Worm (Caenorhabditis elegans) whole organism, early embryonic: ENCODE data around the gene sra-7.

ENCODE experiments used
- B0310.2 ChIP-seq: sonication (generic microtip); optimal IDR thresholded peaks from 2 replicates; lab custom pipeline; 2016; ENCODE audit warnings: mild to moderate bottlenecking, missing genetic modification characterization, missing compliant biosample characterization
- aly-1 ChIP-seq: sonication (generic microtip); optimal IDR thresholded peaks from 2 replicates; lab custom pipeline; 2016; ENCODE audit warnings: missing genetic modification characterization, missing compliant biosample characterization
- ama-1 ChIP-seq: fragments of 150-350 bp; optimal IDR thresholded peaks from 2 replicates; lab custom pipeline; 2014
- ceh-36 ChIP-seq: sonication (generic microtip); optimal IDR thresholded peaks from 2 replicates; lab custom pipeline; 2016; ENCODE audit warnings: missing genetic modification characterization, inconsistent platforms, missing compliant biosample characterization
- hmg-4 ChIP-seq: fragments of 200-800 bp; sonication (Bioruptor generic); optimal IDR thresholded peaks from 2 replicates; lab custom pipeline; 2018; ENCODE audit warnings: mild to moderate bottlenecking, missing genetic modification characterization, missing compliant biosample characterization
- tbx-37 ChIP-seq: fragments of 200-800 bp; sonication (Bioruptor generic); conservative IDR thresholded peaks from 2 replicates; pipeline ENCODE4 v1.3.6; 2022; ENCODE audit warnings: missing genetic modification reagents, missing genetic modification characterization, missing compliant biosample characterization

DNA sequence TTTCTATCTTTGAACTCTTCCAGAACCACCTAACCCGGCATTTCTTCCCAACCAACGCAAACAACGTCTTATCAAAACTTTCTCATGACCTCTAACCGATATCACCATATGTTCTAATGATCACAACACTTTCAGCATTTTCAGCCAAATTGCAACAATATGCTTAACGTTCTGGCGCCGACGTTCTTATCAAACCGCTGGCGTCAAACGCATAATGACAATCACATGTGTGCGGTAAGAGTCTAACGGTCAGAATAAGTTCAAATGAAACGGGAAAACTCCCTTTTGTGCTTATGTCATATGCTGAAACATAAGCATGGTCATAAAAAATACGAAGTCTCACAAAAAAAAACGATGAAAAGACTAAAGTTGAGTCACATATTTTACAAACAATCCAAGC, 43.6 kb upstream of the sra-7 start:
- no peak for TF ChIP-seq hmg-4 (GFP tag; lab: Kevin White, UChicago)
- TF ChIP-seq aly-1 (tag; lab: Kevin White, UChicago) = no peak
- TF ChIP-seq ceh-36 (tag; lab: Kevin White, UChicago) = no peak
- TF ChIP-seq B0310.2 = no peak
- no peak for TF ChIP-seq ama-1 (lab: Kevin White, UChicago)
- no peak for TF ChIP-seq tbx-37
